Fruit fly (Drosophila melanogaster) whole organism, wandering third instar larva: ENCODE results near the gene ClpX.

Source experiments
- Hnf4 ChIP-seq: fragments of 200-800 bp; sonication (Bioruptor generic); optimal IDR thresholded peaks from 2 replicates; lab custom pipeline; 2016; ENCODE audit warnings: missing biosample characterization, mild to moderate bottlenecking, missing genetic modification characterization
- Hr83 ChIP-seq: fragments of 200-300 bp; sonication (Bioruptor generic); optimal IDR thresholded peaks from 2 replicates; lab custom pipeline; 2016; ENCODE audit warnings: missing biosample characterization, mild to moderate bottlenecking, missing genetic modification characterization, moderate library complexity; ENCODE audit not compliant: poor library complexity, severe bottlenecking
- N ChIP-seq: fragments of >200 bp; optimal IDR thresholded peaks from 2 replicates; lab custom pipeline; 2018; ENCODE audit warnings: missing biosample characterization, missing external identifiers, missing genetic modification characterization
- Vsx2 ChIP-seq: fragments of 200-300, 225-300 bp; sonication (Bioruptor generic); optimal IDR thresholded peaks from 2 replicates; lab custom pipeline; 2018; ENCODE audit warnings: missing biosample characterization, missing genetic modification characterization; ENCODE audit not compliant: partially characterized antibody
- dmrt93B ChIP-seq: fragments of 200-800 bp; sonication (Bioruptor generic); optimal IDR thresholded peaks from 2 replicates; lab custom pipeline; 2018; ENCODE audit warnings: missing biosample characterization, mild to moderate bottlenecking, missing genetic modification characterization
- h ChIP-seq: fragments of 200-800 bp; sonication (Bioruptor generic); optimal IDR thresholded peaks from 3 replicates; lab custom pipeline; 2016; ENCODE audit warnings: missing biosample characterization, mild to moderate bottlenecking, missing genetic modification characterization
- pan ChIP-seq: fragments of >200 bp; optimal IDR thresholded peaks from 2 replicates; lab custom pipeline; 2017
- sv ChIP-seq: fragments of 200-800 bp; sonication (Bioruptor generic); optimal IDR thresholded peaks from 3 replicates; lab custom pipeline; 2016; ENCODE audit warnings: missing biosample characterization, missing genetic modification characterization
- usp ChIP-seq: fragments of >200 bp; optimal IDR thresholded peaks from 2 replicates; lab custom pipeline; 2017; ENCODE audit warnings: missing biosample characterization, missing genetic modification characterization
- woc ChIP-seq: sonication (Bioruptor generic); optimal IDR thresholded peaks from 2 replicates; lab custom pipeline; 2016; ENCODE audit warnings: missing biosample characterization, mild to moderate bottlenecking, missing genetic modification characterization

DNA sequence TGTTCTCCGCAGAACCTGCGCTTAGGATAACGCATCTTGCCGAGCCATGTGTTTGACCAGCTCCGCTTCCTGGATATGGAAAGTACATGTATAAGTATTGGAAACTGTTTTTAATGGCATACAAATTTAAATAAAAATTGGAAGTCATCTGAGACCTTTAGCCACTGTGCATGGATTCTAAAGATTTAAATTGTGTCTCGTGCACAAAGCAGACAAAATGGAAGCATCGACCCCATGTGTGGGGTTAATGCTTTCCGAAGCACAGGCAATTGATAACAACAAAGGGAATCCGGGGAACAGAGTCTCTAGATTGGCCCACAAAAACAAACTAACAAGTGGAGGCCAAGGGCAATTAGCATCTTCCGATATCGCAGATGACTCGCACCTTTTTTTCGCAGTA lies 1.7 kb downstream of the ClpX start:
- no peak for TF ChIP-seq pan (lab: Kevin White, UChicago)
- no peak for TF ChIP-seq sv (GFP tag; lab: Kevin White, UChicago)
- TF ChIP-seq h = no peak
- TF ChIP-seq dmrt93B (GFP tag; lab: Kevin White, UChicago) = no peak
- TF ChIP-seq Vsx2 (GFP tag; lab: Kevin White, UChicago) = no peak
- no peak for TF ChIP-seq woc
- no peak for TF ChIP-seq usp (GFP tag; lab: Kevin White, UChicago)
- no peak for TF ChIP-seq N (GFP tag; lab: Kevin White, UChicago)
- no peak for TF ChIP-seq Hnf4 (GFP tag; lab: Kevin White, UChicago)
- no peak for TF ChIP-seq Hr83 (GFP tag; lab: Kevin White, UChicago)
